Worm (Caenorhabditis elegans): ENCODE results near the gene W08F4.13.

DNA sequence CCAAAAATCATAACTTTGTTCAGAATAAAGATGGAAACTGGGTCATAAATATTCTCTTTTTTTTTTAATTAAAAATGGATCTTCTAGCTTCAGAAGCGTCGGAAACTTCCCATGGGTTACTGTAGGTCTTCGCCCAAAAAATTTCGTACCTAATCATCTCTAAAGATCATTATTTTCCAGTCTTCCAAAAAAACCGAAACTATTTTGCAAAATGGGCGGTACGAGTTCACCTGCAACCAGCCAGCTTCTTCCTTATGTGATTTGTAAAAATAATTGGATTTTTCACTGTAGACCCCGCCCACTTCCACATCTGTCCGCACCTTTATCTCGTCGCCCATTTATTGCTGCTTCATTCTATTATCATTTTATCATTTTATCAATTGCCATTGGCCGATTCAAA, 38.2 kb upstream of the W08F4.13 start, which contains the start of gene mlt-10:
- TF ChIP-seq flt-1 (GFP tag; IDR thresholded peaks at IDR 0.05) (no peak), T22C8.4 (GFP tag; IDR thresholded peaks at IDR 0.05) (no peak), tab-1 (GFP tag; IDR thresholded peaks at IDR 0.05) (no peak), med-1 (GFP tag; optimal IDR thresholded peaks at IDR 0.05; ENCODE audit: insufficient read depth) (no peak), cog-1 (tag; optimal IDR thresholded peaks at IDR 0.05) (no peak)
